Worm (Caenorhabditis elegans) whole organism, L4/young adult: ENCODE results near the gene pud-4.
"Not testable (repeated sequence)": the region's sequence is repeated elsewhere in the genome, so short reads cannot be mapped to it uniquely, and the experiment has no call there.

ENCODE experiments used
- W03F9.2 ChIP-seq: fragments of 150-350 bp; optimal IDR thresholded peaks from 2 replicates; lab custom pipeline; 2014; ENCODE audit warnings: missing biosample characterization, missing genetic modification characterization
- dao-5 ChIP-seq: sonication (generic microtip); optimal IDR thresholded peaks from 2 replicates; lab custom pipeline; 2016; ENCODE audit warnings: missing genotype, missing genetic modification characterization, moderate library complexity, missing compliant biosample characterization
- him-1 ChIP-seq: sonication (generic microtip); optimal IDR thresholded peaks from 2 replicates; lab custom pipeline; 2016; ENCODE audit warnings: missing genotype, missing genetic modification reagents, missing genetic modification characterization, missing compliant biosample characterization

Gene pud-4

DNA sequence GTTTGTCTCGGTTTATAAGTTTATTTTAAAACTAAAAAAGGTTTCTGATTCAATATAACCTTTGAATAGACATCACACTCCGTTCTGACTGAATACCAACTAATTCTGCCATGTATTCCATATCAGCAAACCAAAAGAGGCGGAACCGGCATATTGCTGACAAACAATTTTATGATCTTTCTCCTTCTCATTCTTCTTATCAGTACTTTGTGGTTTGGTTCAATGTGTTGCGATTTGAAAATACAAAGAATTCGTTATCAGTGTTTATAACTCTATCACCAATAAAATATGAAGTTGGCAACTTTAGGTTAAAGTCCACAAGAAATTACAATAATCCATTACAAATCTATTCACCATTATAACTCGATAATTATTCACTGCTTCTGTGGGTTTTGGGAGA is 2.2 kb upstream of the pud-4 start:
- no peak for TF ChIP-seq W03F9.2 (tag; lab: Kevin White, UChicago)
- no peak for TF ChIP-seq him-1

DNA sequence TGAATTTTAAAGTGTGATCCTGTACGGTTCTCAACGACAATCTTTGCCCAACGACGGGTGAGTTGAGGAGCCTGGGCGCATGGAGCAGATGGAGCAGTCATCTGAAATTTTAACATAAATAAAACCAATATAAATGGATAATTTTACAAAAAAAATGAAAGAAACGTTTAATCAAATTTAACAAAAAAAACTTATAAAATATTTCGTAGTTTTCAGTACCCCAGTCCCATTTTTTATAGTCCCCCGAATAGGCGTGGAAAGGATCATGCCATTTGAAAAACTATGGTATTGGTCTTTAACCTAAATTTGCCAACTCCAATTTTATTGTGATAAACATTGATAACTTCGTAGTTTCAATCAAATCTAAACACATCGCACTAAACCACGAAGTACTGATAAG is 1.4 kb upstream of the pud-4 start, which contains the start of gene pud-3:
TSS of gene pud-3 (minus strand) at position 101 of the 400 bp plus-strand sequence.
- no peak for TF ChIP-seq W03F9.2 (tag; lab: Kevin White, UChicago)
- TF ChIP-seq him-1: no peak
- no peak for TF ChIP-seq dao-5 (tag; lab: Kevin White, UChicago)

- TF ChIP-seq W03F9.2 (tag; lab: Kevin White, UChicago): no peak
- no peak for TF ChIP-seq him-1
- no peak for TF ChIP-seq dao-5 (tag; lab: Kevin White, UChicago)
These were observed 646 bp downstream of the pud-4 start for ce11 chrV:2327124-2327523.

DNA sequence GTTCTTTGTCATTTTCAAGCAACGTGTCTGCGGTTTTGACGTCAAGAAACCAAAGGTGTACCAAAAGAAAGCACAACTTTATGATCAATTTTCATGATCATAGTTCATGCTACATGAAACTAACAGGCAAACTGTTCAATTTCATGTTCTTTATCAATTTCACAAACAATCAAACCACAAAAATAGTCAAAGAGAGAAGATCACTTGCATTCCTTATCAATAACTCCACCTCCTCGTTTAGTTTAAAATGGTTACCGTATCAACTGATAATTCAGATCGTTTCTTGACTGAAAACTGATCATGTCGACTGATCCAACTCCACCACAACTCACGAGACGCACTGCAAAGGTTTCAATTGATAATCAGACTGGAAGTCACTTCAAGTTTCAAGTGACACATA is 3.7 kb downstream of the pud-4 start, which contains the start of gene pud-1.1:
TSS of gene pud-1.1 (plus strand) at position 301 of the 400 bp plus-strand sequence.
- not testable (repeated sequence) for TF ChIP-seq W03F9.2 (tag; lab: Kevin White, UChicago); him-1; dao-5 (tag; lab: Kevin White, UChicago)

DNA sequence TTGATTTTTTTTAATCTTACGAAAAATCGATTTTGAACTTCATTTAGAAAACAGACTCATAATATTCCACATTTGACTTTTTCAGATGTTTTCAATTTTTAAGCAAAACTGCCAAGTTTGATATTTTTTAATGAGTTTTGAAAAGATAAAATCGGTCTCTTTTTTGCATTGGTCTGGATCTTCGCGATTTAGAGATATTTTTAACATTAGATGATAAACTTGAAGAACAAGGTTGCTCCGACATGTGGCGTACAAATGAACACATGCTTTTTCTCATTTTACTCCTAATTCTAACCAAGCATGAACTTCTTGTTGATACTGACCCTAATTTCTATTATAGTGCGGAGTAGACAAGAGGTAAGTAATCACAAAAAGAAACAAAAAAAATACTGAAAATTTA is 5.1 kb downstream of the pud-4 start, which contains the start of gene irld-32:
TSS of gene irld-32 (plus strand) at position 301 of the 400 bp plus-strand sequence.
- TF ChIP-seq dao-5 (tag; lab: Kevin White, UChicago); W03F9.2 (tag; lab: Kevin White, UChicago); him-1: not testable (repeated sequence)

DNA sequence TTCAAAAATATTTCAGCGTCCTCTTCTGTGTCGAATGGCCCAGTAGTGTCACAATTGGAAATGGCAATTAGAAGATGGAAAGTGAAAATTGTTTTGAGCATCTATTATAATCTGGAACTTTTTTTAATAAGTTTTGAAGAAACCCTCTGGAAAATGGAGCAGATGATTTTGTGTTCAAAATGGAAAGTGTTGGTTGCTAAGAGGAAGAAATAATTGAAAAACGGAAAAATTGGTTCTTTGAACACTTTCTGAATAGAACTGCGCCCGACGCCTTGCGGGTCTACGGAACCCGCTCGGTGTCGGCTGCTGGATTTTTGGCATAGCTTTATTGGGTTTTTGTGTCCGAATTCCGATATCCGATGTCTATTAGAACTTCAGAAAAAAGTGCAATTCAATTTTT is 9.7 kb downstream of the pud-4 start, which contains the start of gene irld-28:
TSS of gene irld-28 (minus strand) at position 101 of the 400 bp plus-strand sequence.
- no peak for TF ChIP-seq W03F9.2 (tag; lab: Kevin White, UChicago)
- no peak for TF ChIP-seq dao-5 (tag; lab: Kevin White, UChicago)
- no peak for TF ChIP-seq him-1

ce11 chrV:2338538-2338937 is 12.1 kb downstream of the pud-4 start, which contains the start of gene irld-29:
TSS of gene irld-29 (minus strand) at chrV:2338638.
- TF ChIP-seq dao-5 (tag; lab: Kevin White, UChicago) (no peak), W03F9.2 (tag; lab: Kevin White, UChicago) (no peak), him-1 (no peak)

ce11 chrV:2341285-2341684 is 14.8 kb downstream of the pud-4 start, which contains the start of gene irld-30:
TSS of gene irld-30 (minus strand) at chrV:2341385.
- no peak for TF ChIP-seq W03F9.2 (tag; lab: Kevin White, UChicago)
- no peak for TF ChIP-seq dao-5 (tag; lab: Kevin White, UChicago)
- no peak for TF ChIP-seq him-1

DNA sequence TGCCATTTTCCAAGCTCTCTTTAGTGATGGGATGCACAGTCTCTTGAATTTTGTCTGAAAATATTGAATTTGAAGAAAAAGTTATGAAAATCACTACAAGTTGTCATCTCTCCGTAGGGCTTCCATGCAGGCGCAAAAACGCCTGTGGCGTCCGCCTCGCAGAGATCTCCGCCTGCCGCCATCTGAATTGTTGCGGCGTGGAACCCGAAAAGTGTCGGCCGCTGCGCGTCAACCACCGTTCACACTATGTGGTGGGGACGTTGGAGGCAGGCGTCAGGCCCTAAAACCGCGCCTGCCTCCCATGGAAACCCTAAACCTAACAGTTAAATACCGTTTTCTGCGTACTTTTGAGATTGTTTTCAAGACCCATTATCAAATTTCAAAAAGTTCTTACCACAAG is 15.6 kb downstream of the pud-4 start:
- TF ChIP-seq him-1: no peak

DNA sequence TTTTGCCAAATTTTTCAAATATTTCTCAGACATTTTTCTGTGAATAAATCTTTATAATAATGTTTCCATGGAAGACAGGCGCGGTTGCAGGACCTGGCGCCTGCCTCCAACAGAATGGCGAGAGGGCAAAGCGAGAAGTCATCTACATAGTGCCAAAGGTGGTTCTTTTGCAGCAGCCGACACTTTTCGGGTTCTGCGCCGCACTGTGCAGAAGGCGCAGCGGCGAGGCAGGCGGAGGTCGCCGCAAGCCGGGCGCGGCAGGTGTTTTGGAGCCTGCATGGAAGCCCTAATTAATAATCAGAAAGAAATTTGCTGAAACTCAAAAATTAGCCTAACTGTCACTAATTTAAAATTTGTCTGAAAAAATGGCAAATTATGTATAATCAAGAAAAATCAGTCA is 17.1 kb downstream of the pud-4 start:
- TF ChIP-seq dao-5 (tag; lab: Kevin White, UChicago): no peak
- TF ChIP-seq W03F9.2 (tag; lab: Kevin White, UChicago): no peak
- TF ChIP-seq him-1: no peak
